Fruit fly (Drosophila melanogaster): ENCODE results near the gene Cp38.

The Cp38 gene

DNA sequence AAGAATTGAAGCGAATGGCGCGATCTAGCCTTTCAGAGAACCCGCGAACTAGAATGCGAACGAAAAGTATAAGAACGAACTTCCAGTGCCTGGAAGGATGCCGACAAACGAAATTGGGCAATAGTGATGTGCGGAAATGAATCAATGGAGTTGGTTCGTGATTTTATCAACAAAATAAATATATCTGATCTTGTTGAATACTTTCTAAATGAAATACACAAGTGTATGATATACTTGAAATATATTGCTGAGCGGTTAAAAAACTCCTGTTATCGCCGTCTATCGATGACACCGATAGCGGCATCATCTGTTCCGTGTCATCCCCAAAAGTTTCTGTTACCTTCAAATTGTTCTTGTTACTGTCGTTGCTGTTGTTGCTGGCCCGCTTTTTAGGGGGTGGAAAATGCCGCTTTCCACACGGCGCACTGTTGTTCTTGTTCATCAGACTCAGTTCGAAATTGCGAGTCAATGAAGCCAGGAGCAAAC is 7.9 kb downstream of the Cp38 start, which contains the start of gene otu (continued):
- TF ChIP-seq Six4 (GFP tag; optimal IDR thresholded peaks at IDR 0.05) (no peak), HLH54F (GFP tag; optimal IDR thresholded peaks at IDR 0.05) (no peak), CG2199 (GFP tag; IDR thresholded peaks at IDR 0.05) (no peak), CG10321 (GFP tag; IDR thresholded peaks at IDR 0.05) (no peak), CG7839 (tag; optimal IDR thresholded peaks at IDR 0.05) (no peak), HLH3B (GFP tag; IDR thresholded peaks at IDR 0.05) (no peak), CG32532 (GFP tag; IDR thresholded peaks at IDR 0.05) (no peak), dpn (GFP tag; optimal IDR thresholded peaks at IDR 0.05) (no peak), CG6683 (GFP tag; optimal IDR thresholded peaks at IDR 0.05) (no peak), fru (optimal IDR thresholded peaks at IDR 0.05) (no peak), amos (GFP tag; IDR thresholded peaks at IDR 0.05; ENCODE audit: partially characterized antibody) (peak; percentile 21; the same call in 1 of the 2 replicates), E2f2 (GFP tag; IDR thresholded peaks at IDR 0.05) (peak; percentile 46; the same call in 1 of the 2 replicates), Kr (GFP tag; optimal IDR thresholded peaks at IDR 0.05) (no peak), CG7357 (GFP tag; IDR thresholded peaks at IDR 0.05) (no peak), ap (GFP tag; IDR thresholded peaks at IDR 0.05) (no peak), dati (GFP tag; IDR thresholded peaks at IDR 0.05) (no peak), Sry-β (GFP tag; optimal IDR thresholded peaks at IDR 0.05) (no peak), mirr (GFP tag; optimal IDR thresholded peaks at IDR 0.05) (no peak), Myb (GFP tag; optimal IDR thresholded peaks at IDR 0.05) (no peak), MESR4 (GFP tag; optimal IDR thresholded peaks at IDR 0.05) (no peak), ewg (GFP tag; optimal IDR thresholded peaks at IDR 0.05) (no peak), Adf1 (GFP tag; IDR thresholded peaks at IDR 0.05) (no peak), Dfd (GFP tag; optimal IDR thresholded peaks at IDR 0.05) (no peak), CG10147 (GFP tag; optimal IDR thresholded peaks at IDR 0.05) (no peak), stwl (tag; optimal IDR thresholded peaks at IDR 0.05) (peak; percentile 65), Tbp (GFP tag; optimal IDR thresholded peaks at IDR 0.05) (no peak), Dp (GFP tag; optimal IDR thresholded peaks at IDR 0.05) (peak; percentile 45), CG7372 (GFP tag; IDR thresholded peaks at IDR 0.05) (no peak), BEAF-32 (GFP tag; optimal IDR thresholded peaks at IDR 0.05) (peak; percentile 18), lmd (GFP tag; IDR thresholded peaks at IDR 0.05) (no peak), Sry-δ (GFP tag; optimal IDR thresholded peaks at IDR 0.05) (peak; percentile 58), gcm2 (GFP tag; optimal IDR thresholded peaks at IDR 0.05) (no peak), Scr (GFP tag; IDR thresholded peaks at IDR 0.05; ENCODE audit: partially characterized antibody) (no peak), scrt (GFP tag; optimal IDR thresholded peaks at IDR 0.05) (no peak), ase (GFP tag; IDR thresholded peaks at IDR 0.05) (no peak), CG13894 (tag; optimal IDR thresholded peaks at IDR 0.05) (no peak), odd (GFP tag; optimal IDR thresholded peaks at IDR 0.05) (no peak), CG8089 (GFP tag; optimal IDR thresholded peaks at IDR 0.05) (no peak), Dll (GFP tag; IDR thresholded peaks at IDR 0.05; ENCODE audit: partially characterized antibody) (no peak), CG10267 (tag; optimal IDR thresholded peaks at IDR 0.05) (no peak), Drgx (GFP tag; IDR thresholded peaks at IDR 0.05) (no peak), CG16779 (GFP tag; IDR thresholded peaks at IDR 0.05) (no peak), CG14014 (GFP tag; IDR thresholded peaks at IDR 0.05) (no peak), CG4360 (GFP tag; IDR thresholded peaks at IDR 0.05) (no peak), jing (GFP tag; optimal IDR thresholded peaks at IDR 0.05) (no peak), CG1602 (GFP tag; optimal IDR thresholded peaks at IDR 0.05) (no peak), dimm (GFP tag; IDR thresholded peaks at IDR 0.05) (no peak), CG6654 (GFP tag; optimal IDR thresholded peaks at IDR 0.05) (no peak), kah (GFP tag; optimal IDR thresholded peaks at IDR 0.05) (no peak), pzg (GFP tag; optimal IDR thresholded peaks at IDR 0.05) (peak; percentile 24), CG16815 (GFP tag; optimal IDR thresholded peaks at IDR 0.05) (no peak), CG30431 (GFP tag; optimal IDR thresholded peaks at IDR 0.05) (no peak)
